Worm (Caenorhabditis elegans) whole organism, L4 larva: Measurements from ENCODE around the gene R11.3.

Experiments
- T26A8.4 ChIP-seq: fragments of 200-800 bp; sonication (Bioruptor generic); IDR thresholded peaks from 2 replicates; pipeline ENCODE4 v1.3.6; 2022; ENCODE audit warnings: missing genetic modification characterization, missing compliant biosample characterization
- ZK546.5 ChIP-seq, 2 experiments: sonication (generic microtip); optimal IDR thresholded peaks; 2 replicates each; lab custom pipeline; 2017; ENCODE audit warnings: missing biosample characterization in 2 of 2, missing genetic modification characterization in 2 of 2
- ama-1 ChIP-seq: fragments of 150-350 bp; optimal IDR thresholded peaks from 2 replicates; lab custom pipeline; 2014; ENCODE audit warnings: inconsistent platforms, mixed read lengths
- jun-1 ChIP-seq: fragments of 150-350 bp; optimal IDR thresholded peaks from 2 replicates; lab custom pipeline; 2014; ENCODE audit warnings: missing biosample characterization, missing genetic modification reagents, missing genetic modification characterization
- lir-3 ChIP-seq: sonication (generic microtip); optimal IDR thresholded peaks from 2 replicates; lab custom pipeline; 2016; ENCODE audit warnings: mild to moderate bottlenecking, missing genetic modification characterization, missing compliant biosample characterization
- nhr-10 ChIP-seq: fragments of 150-350 bp; optimal IDR thresholded peaks from 2 replicates; lab custom pipeline; 2014; ENCODE audit warnings: missing biosample characterization, missing genetic modification characterization
- nhr-25 ChIP-seq: sonication (generic microtip); optimal IDR thresholded peaks from 2 replicates; lab custom pipeline; 2017; ENCODE audit warnings: missing genetic modification characterization, mild to moderate bottlenecking, missing compliant biosample characterization, antibody characterized with exemption, moderate library complexity, borderline replicate concordance; ENCODE audit not compliant: insufficient read depth
- spr-3 ChIP-seq: fragments of 200-800 bp; sonication (Bioruptor generic); optimal IDR thresholded peaks from 2 replicates; lab custom pipeline; 2018; ENCODE audit warnings: mild to moderate bottlenecking, missing genetic modification characterization, missing compliant biosample characterization
- unc-130 ChIP-seq: sonication (generic microtip); optimal IDR thresholded peaks from 2 replicates; lab custom pipeline; 2016; ENCODE audit warnings: missing genetic modification reagents, missing genetic modification characterization, missing compliant biosample characterization
- unc-62 ChIP-seq, 3 experiments: fragments of 150-350 bp in 1 of 3; sonication (generic microtip); optimal IDR thresholded peaks in 2 of 3; peaks in 1 of 3; 1 replicate in 1 of 3; 2 replicates in 2 of 3; lab custom pipeline; 2014 to 2017; ENCODE audit warnings: missing biosample characterization in 3 of 3, missing genetic modification characterization in 3 of 3, missing genetic modification reagents in 3 of 3, missing genotype in 1 of 3

- TF ChIP-seq ama-1 (no peak), ZK546.5 (tag; optimal IDR thresholded peaks at IDR 0.05; lab: Kevin White, UChicago) (no peak), unc-130 (no peak), T26A8.4 (GFP tag; lab: Robert Waterston, UW) (no peak), spr-3 (no peak), jun-1 (no peak), nhr-25 (tag; lab: Kevin White, UChicago) (no peak), unc-62 (GFP tag; optimal IDR thresholded peaks at IDR 0.05 in 1 of 2; lab: Kevin White, UChicago) (no peak), unc-62 (tag; optimal IDR thresholded peaks at IDR 0.05; lab: Kevin White, UChicago) (no peak), lir-3 (tag; lab: Kevin White, UChicago) (no peak), nhr-10 (no peak)
These were observed 5.3 kb upstream of the R11.3 start for ce11 chrX:16204310-16204709.
